Worm (Caenorhabditis elegans) whole organism, L2 larva: ENCODE data around the gene Y38E10A.34.

ENCODE experiments used
- R02D3.7 ChIP-seq: fragments of 150-350 bp; optimal IDR thresholded peaks from 2 replicates; lab custom pipeline; 2014; ENCODE audit warnings: missing biosample characterization, missing genetic modification characterization
- Y55F3AM.14 ChIP-seq: fragments of 200-800 bp; sonication (Bioruptor generic); optimal IDR thresholded peaks from 2 replicates; lab custom pipeline; 2018; ENCODE audit warnings: mild to moderate bottlenecking, missing genetic modification characterization, missing compliant biosample characterization
- ZK546.5 ChIP-seq: sonication (generic microtip); optimal IDR thresholded peaks from 2 replicates; lab custom pipeline; 2017; ENCODE audit warnings: missing biosample characterization, missing genetic modification characterization
- alr-1 ChIP-seq: fragments of 150-350 bp; optimal IDR thresholded peaks from 2 replicates; lab custom pipeline; 2014; ENCODE audit warnings: missing biosample characterization, missing genetic modification characterization
- aly-2 ChIP-seq: fragments of 150-350 bp; optimal IDR thresholded peaks from 2 replicates; lab custom pipeline; 2014; ENCODE audit warnings: missing biosample characterization, missing genetic modification characterization
- ama-1 ChIP-seq: fragments of 150-350 bp; optimal IDR thresholded peaks from 2 replicates; lab custom pipeline; 2018; ENCODE audit warnings: inconsistent platforms
- ceh-82 ChIP-seq: fragments of 150-350 bp; optimal IDR thresholded peaks from 2 replicates; lab custom pipeline; 2014; ENCODE audit warnings: missing biosample characterization, missing genetic modification characterization
- crh-2 ChIP-seq: sonication (generic microtip); optimal IDR thresholded peaks from 2 replicates; lab custom pipeline; 2017; ENCODE audit warnings: missing biosample characterization, missing genetic modification characterization
- elt-1 ChIP-seq: fragments of 150-350 bp; optimal IDR thresholded peaks from 2 replicates; lab custom pipeline; 2014; ENCODE audit warnings: missing biosample characterization, missing genetic modification characterization
- elt-3 ChIP-seq: sonication (generic microtip); optimal IDR thresholded peaks from 2 replicates; lab custom pipeline; 2017; ENCODE audit warnings: missing biosample characterization, missing genetic modification characterization
- fos-1 ChIP-seq: fragments of 150-350 bp; optimal IDR thresholded peaks from 2 replicates; lab custom pipeline; 2014; ENCODE audit warnings: missing biosample characterization, missing genetic modification characterization
- lin-13 ChIP-seq: fragments of 150-350 bp; optimal IDR thresholded peaks from 2 replicates; lab custom pipeline; 2014; ENCODE audit warnings: missing biosample characterization, missing genetic modification reagents, missing genetic modification characterization
- lin-39 ChIP-seq: fragments of 150-350 bp; optimal IDR thresholded peaks from 2 replicates; lab custom pipeline; 2014; ENCODE audit warnings: missing biosample characterization, missing genetic modification reagents, missing genetic modification characterization
- lsy-2 ChIP-seq, 2 experiments: fragments of 150-350 bp in 1 of 2; sonication (generic microtip) in 1 of 2; optimal IDR thresholded peaks; 2 replicates each; lab custom pipeline; 2014 to 2017; ENCODE audit warnings: missing biosample characterization in 2 of 2, missing genetic modification characterization in 2 of 2
- mab-5 ChIP-seq: fragments of 150-350 bp; optimal IDR thresholded peaks from 2 replicates; lab custom pipeline; 2014; ENCODE audit warnings: missing biosample characterization, missing genetic modification characterization
- mbf-1 ChIP-seq: sonication (generic microtip); optimal IDR thresholded peaks from 2 replicates; lab custom pipeline; 2017; ENCODE audit warnings: missing biosample characterization, missing genetic modification characterization
- mdl-1 ChIP-seq, 2 experiments: fragments of 150-350 bp in 1 of 2; sonication (generic microtip) in 1 of 2; optimal IDR thresholded peaks; 2 replicates each; lab custom pipeline; 2017; ENCODE audit warnings: missing biosample characterization in 2 of 2, missing genetic modification characterization in 2 of 2
- nhr-10 ChIP-seq: sonication (generic microtip); optimal IDR thresholded peaks from 2 replicates; lab custom pipeline; 2017; ENCODE audit warnings: missing biosample characterization, missing genetic modification characterization
- nhr-12 ChIP-seq: fragments of 150-350 bp; optimal IDR thresholded peaks from 2 replicates; lab custom pipeline; 2014; ENCODE audit warnings: missing biosample characterization, missing genetic modification characterization
- nhr-129 ChIP-seq: fragments of 150-350 bp; optimal IDR thresholded peaks from 2 replicates; lab custom pipeline; 2014; ENCODE audit warnings: missing biosample characterization, missing genetic modification characterization
- nhr-23 ChIP-seq: fragments of 150-350 bp; optimal IDR thresholded peaks from 2 replicates; lab custom pipeline; 2014; ENCODE audit warnings: missing biosample characterization, missing genetic modification reagents, missing genetic modification characterization
- nhr-25 ChIP-seq: fragments of 150-350 bp; sonication (generic microtip); optimal IDR thresholded peaks from 3 replicates; lab custom pipeline; 2014; ENCODE audit warnings: missing biosample characterization, missing genetic modification characterization
- nhr-6 ChIP-seq: fragments of 150-350 bp; optimal IDR thresholded peaks from 2 replicates; lab custom pipeline; 2014; ENCODE audit warnings: missing biosample characterization, missing genetic modification characterization
- peb-1 ChIP-seq: fragments of 150-350 bp; optimal IDR thresholded peaks from 2 replicates; lab custom pipeline; 2014; ENCODE audit warnings: missing biosample characterization, missing genetic modification characterization
- skn-1 ChIP-seq: sonication (generic microtip); optimal IDR thresholded peaks from 2 replicates; lab custom pipeline; 2017; ENCODE audit warnings: missing biosample characterization, missing genetic modification characterization
- sma-3 ChIP-seq: sonication (generic microtip); optimal IDR thresholded peaks from 2 replicates; lab custom pipeline; 2016; ENCODE audit warnings: missing genetic modification reagents, missing genetic modification characterization, missing compliant biosample characterization
- sma-9 ChIP-seq, 2 experiments: fragments of 150-350 bp in 1 of 2; sonication (generic microtip) in 1 of 2; optimal IDR thresholded peaks; 2 replicates each; lab custom pipeline; 2014 to 2016; ENCODE audit warnings: missing genetic modification characterization in 2 of 2, mild to moderate bottlenecking in 1 of 2, missing biosample characterization in 1 of 2, missing compliant biosample characterization in 1 of 2, missing genetic modification reagents in 1 of 2, moderate library complexity in 1 of 2
- snpc-4 ChIP-seq: fragments of 150-350 bp; optimal IDR thresholded peaks from 2 replicates; lab custom pipeline; 2014; ENCODE audit warnings: missing biosample characterization, missing genetic modification characterization
- unc-39 ChIP-seq: fragments of 150-350 bp; optimal IDR thresholded peaks from 2 replicates; lab custom pipeline; 2014; ENCODE audit warnings: missing biosample characterization, missing genetic modification characterization
- zag-1 ChIP-seq: fragments of 150-350 bp; optimal IDR thresholded peaks from 2 replicates; lab custom pipeline; 2014; ENCODE audit warnings: missing biosample characterization, missing genetic modification characterization
- ztf-1 ChIP-seq: fragments of 200-800 bp; sonication (Bioruptor generic); conservative IDR thresholded peaks from 2 replicates; pipeline ENCODE4 v1.3.6; 2022; ENCODE audit warnings: missing genetic modification characterization, missing compliant biosample characterization
- ztf-4 ChIP-seq: fragments of 150-350 bp; optimal IDR thresholded peaks from 2 replicates; lab custom pipeline; 2014; ENCODE audit warnings: missing biosample characterization, missing genetic modification characterization

Y38E10A.34 gene

DNA sequence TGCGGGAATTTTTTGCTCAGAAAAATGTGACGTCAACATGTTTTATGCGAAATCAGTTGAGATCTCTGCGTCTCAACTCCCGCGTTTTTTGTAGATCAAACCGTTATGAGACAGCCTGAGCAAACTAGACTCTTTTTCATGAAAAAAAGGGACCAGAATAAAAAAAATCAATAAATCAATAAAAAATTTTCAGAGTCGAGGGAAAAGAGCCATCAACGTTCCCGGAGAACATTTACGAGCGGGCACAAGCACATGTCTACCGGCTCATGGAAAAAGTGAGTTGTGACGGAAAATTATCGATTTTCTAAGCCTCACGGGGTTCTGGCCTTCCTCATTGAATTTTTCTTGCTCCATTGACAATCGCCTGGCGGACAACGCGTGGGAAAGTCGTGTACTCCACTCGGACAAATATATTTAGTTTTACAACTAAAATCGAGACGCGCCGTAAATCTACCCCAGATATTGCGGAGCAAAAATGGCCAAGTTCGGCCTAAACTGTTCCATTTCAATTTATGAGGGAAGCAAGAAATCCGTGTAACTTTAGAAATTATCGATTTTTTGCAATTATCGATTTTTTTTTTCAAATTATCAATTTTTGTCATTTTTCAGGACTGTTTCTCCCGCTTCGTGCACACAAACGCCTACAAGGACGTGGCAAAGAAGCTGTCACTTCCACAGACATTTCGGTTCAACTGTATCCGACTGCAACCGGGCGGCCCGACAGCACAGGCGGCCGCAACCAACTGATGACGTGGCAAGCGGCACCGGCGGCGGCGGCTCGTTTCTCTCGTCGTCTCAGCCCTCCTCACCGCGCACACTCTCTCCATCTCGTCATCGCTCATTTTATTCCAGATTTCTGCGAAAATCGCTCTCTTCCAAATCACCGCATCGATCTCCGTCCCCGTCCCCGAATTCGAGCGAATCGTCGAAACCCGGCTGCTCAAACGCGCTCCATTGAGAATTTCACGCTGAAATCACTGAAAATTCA lies 40.2 kb downstream of the Y38E10A.34 start:
- TF ChIP-seq lsy-2 (tag; optimal IDR thresholded peaks at IDR 0.05; lab: Kevin White, UChicago) (no peak), nhr-10 (tag; lab: Kevin White, UChicago) (no peak), ztf-1 (GFP tag; lab: Robert Waterston, UW) (no peak), aly-2 (tag; lab: Kevin White, UChicago) (no peak), zag-1 (no peak), nhr-129 (no peak), lin-39 (tag; lab: Kevin White, UChicago) (no peak), snpc-4 (tag; lab: Kevin White, UChicago) (no peak), elt-1 (tag; lab: Kevin White, UChicago) (no peak), ceh-82 (tag; lab: Kevin White, UChicago) (no peak)
- TF ChIP-seq, all 48 proteins: peak for 0

DNA sequence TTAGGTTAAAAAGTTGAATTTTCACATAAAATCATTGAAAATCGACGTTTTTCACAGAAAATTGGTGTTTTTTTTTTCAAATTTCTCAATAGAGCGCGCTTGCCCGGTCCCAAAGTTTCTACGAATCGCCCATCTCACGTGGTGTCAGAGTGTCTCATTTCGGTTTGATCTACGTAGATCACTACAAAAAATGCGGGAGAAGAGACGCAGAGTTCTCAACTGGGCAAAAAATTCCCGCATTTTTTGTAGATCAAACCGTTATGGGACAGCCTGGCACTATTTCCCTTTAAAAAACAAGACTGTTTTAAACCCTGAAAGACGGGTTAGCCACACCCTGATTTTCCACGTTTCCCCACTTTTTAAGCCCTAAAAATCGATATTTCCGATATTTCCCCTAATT lies 40.9 kb downstream of the Y38E10A.34 start:
- TF ChIP-seq nhr-6 (tag; lab: Kevin White, UChicago) (no peak), mab-5 (tag; lab: Kevin White, UChicago) (no peak), elt-3 (tag; lab: Kevin White, UChicago) (no peak), mbf-1 (no peak), elt-1 (tag; lab: Kevin White, UChicago) (no peak), Y55F3AM.14 (GFP tag; lab: Kevin White, UChicago) (no peak), lin-13 (GFP tag; lab: Kevin White, UChicago) (no peak), skn-1 (tag; lab: Kevin White, UChicago) (no peak), nhr-129 (no peak), ztf-1 (GFP tag; lab: Robert Waterston, UW) (no peak), fos-1 (tag; lab: Kevin White, UChicago) (no peak), R02D3.7 (tag; lab: Kevin White, UChicago) (no peak), alr-1 (tag; lab: Kevin White, UChicago) (no peak), ztf-4 (tag; lab: Kevin White, UChicago) (no peak)

- TF ChIP-seq nhr-23 (tag; lab: Kevin White, UChicago) (no peak), unc-39 (tag; lab: Kevin White, UChicago) (no peak), skn-1 (tag; lab: Kevin White, UChicago) (no peak), nhr-12 (no peak)
- TF ChIP-seq, all 48 proteins: peak for 0
Measured at ce11 chrII:12672512-12672911, 41.5 kb downstream of the Y38E10A.34 start.

DNA sequence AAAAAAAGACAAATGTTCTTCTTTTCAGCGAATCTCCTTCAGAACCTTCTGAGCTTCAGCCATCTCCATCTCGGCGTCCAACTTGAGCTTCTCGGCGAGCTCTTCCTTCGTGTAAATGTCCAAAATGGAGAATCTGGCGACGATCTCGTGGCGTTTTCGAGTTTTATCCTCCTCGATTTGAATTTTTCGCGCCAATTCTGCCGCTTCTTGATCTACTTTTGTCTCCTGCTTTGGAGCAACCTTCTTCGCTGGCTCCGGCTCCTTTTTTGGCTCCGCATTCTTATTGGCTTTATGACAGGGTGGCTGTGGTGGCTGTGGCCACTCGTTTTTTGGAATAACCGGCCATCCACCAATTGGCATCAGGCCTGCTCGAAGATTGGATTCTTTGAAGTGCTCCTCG lies 42.3 kb downstream of the Y38E10A.34 start:
- TF ChIP-seq nhr-6 (tag; lab: Kevin White, UChicago) (no peak), mdl-1 (tag; optimal IDR thresholded peaks at IDR 0.05; lab: Kevin White, UChicago) (no peak), peb-1 (tag; lab: Kevin White, UChicago) (no peak), fos-1 (tag; lab: Kevin White, UChicago) (no peak), Y55F3AM.14 (GFP tag; lab: Kevin White, UChicago) (no peak)

ce11 chrII:12677710-12677974 lies 46.7 kb downstream of the Y38E10A.34 start, which contains the start of gene Y38E10A.22:
Gene Y38E10A.22, minus strand, starts transcription at chrII:12677810.
- no peak for TF ChIP-seq nhr-10 (tag; lab: Kevin White, UChicago)
- TF ChIP-seq ZK546.5 (tag; lab: Kevin White, UChicago) = no peak
- TF ChIP-seq elt-3 (tag; lab: Kevin White, UChicago) = no peak
- TF ChIP-seq lsy-2 (tag; optimal IDR thresholded peaks at IDR 0.05; lab: Kevin White, UChicago) = no peak
- TF ChIP-seq peb-1 (tag; lab: Kevin White, UChicago) = no peak
- no peak for TF ChIP-seq mdl-1 (tag; optimal IDR thresholded peaks at IDR 0.05; lab: Kevin White, UChicago)
- no peak for TF ChIP-seq skn-1 (tag; lab: Kevin White, UChicago)
- no peak for TF ChIP-seq nhr-25 (tag; lab: Kevin White, UChicago)
- TF ChIP-seq alr-1 (tag; lab: Kevin White, UChicago) = no peak
- TF ChIP-seq sma-3 (GFP tag; lab: Kevin White, UChicago) = no peak
- TF ChIP-seq sma-9 (GFP tag; optimal IDR thresholded peaks at IDR 0.05; lab: Kevin White, UChicago) = no peak
- no peak for TF ChIP-seq sma-9 (tag; optimal IDR thresholded peaks at IDR 0.05; lab: Kevin White, UChicago)
- TF ChIP-seq nhr-129 = no peak
- TF ChIP-seq ztf-4 (tag; lab: Kevin White, UChicago) = no peak
- no peak for TF ChIP-seq mab-5 (tag; lab: Kevin White, UChicago)
- no peak for TF ChIP-seq ama-1 (lab: Kevin White, UChicago)
- TF ChIP-seq crh-2 = no peak
- no peak for TF ChIP-seq nhr-12
